Worm (Caenorhabditis elegans) whole organism, late embryonic: ENCODE data around the gene cank-26.

ENCODE experiments used
- C08G9.2 ChIP-seq: sonication (generic microtip); optimal IDR thresholded peaks from 2 replicates; lab custom pipeline; 2016; ENCODE audit warnings: mild to moderate bottlenecking, missing genetic modification characterization, moderate library complexity, missing compliant biosample characterization
- ceh-18 ChIP-seq: sonication (generic microtip); optimal IDR thresholded peaks from 2 replicates; lab custom pipeline; 2016; ENCODE audit warnings: missing genetic modification characterization, missing compliant biosample characterization
- ceh-31 ChIP-seq: sonication (generic microtip); optimal IDR thresholded peaks from 2 replicates; lab custom pipeline; 2016; ENCODE audit warnings: missing genetic modification characterization, missing compliant biosample characterization
- ceh-34 ChIP-seq: sonication (generic microtip); optimal IDR thresholded peaks from 2 replicates; lab custom pipeline; 2016; ENCODE audit warnings: mild to moderate bottlenecking, missing genetic modification characterization, missing compliant biosample characterization
- ceh-45 ChIP-seq: fragments of 200-800 bp; sonication (Bioruptor generic); IDR thresholded peaks from 2 replicates; pipeline ENCODE4 v1.3.6; 2022; ENCODE audit warnings: missing genetic modification reagents, missing genetic modification characterization, missing compliant biosample characterization
- ceh-48 ChIP-seq: sonication (generic microtip); optimal IDR thresholded peaks from 2 replicates; lab custom pipeline; 2016; ENCODE audit warnings: missing genetic modification characterization, inconsistent platforms, missing compliant biosample characterization
- dve-1 ChIP-seq: sonication (generic microtip); optimal IDR thresholded peaks from 2 replicates; lab custom pipeline; 2017; ENCODE audit warnings: antibody characterized with exemption, mild to moderate bottlenecking, missing genetic modification characterization, missing compliant biosample characterization
- fkh-10 ChIP-seq: fragments of 150-350 bp; optimal IDR thresholded peaks from 2 replicates; lab custom pipeline; 2014; ENCODE audit warnings: missing biosample characterization, missing genetic modification reagents, missing genetic modification characterization
- gmeb-2 ChIP-seq: sonication (generic microtip); optimal IDR thresholded peaks from 2 replicates; lab custom pipeline; 2016; ENCODE audit warnings: missing genetic modification characterization, inconsistent platforms, missing compliant biosample characterization
- hlh-15 ChIP-seq: sonication (generic microtip); optimal IDR thresholded peaks from 2 replicates; lab custom pipeline; 2016; ENCODE audit warnings: missing genetic modification characterization, missing compliant biosample characterization
- hlh-6 ChIP-seq: sonication (generic microtip); optimal IDR thresholded peaks from 2 replicates; lab custom pipeline; 2016; ENCODE audit warnings: missing genotype, missing genetic modification characterization, missing compliant biosample characterization
- lim-6 ChIP-seq: sonication (generic microtip); optimal IDR thresholded peaks from 2 replicates; lab custom pipeline; 2016; ENCODE audit warnings: missing genetic modification characterization, missing compliant biosample characterization
- lin-11 ChIP-seq: fragments of 200-800 bp; sonication (Bioruptor generic); optimal IDR thresholded peaks from 2 replicates; lab custom pipeline; 2018; ENCODE audit warnings: mild to moderate bottlenecking, missing genetic modification characterization, missing compliant biosample characterization
- nfya-1 ChIP-seq: sonication (generic microtip); optimal IDR thresholded peaks from 2 replicates; lab custom pipeline; 2017; ENCODE audit warnings: missing genetic modification characterization, mild to moderate bottlenecking, missing compliant biosample characterization, antibody characterized with exemption, moderate library complexity
- nhr-232 ChIP-seq: sonication (generic microtip); optimal IDR thresholded peaks from 2 replicates; lab custom pipeline; 2016; ENCODE audit warnings: missing genetic modification characterization, missing compliant biosample characterization
- pag-3 ChIP-seq: sonication (generic microtip); optimal IDR thresholded peaks from 2 replicates; lab custom pipeline; 2016; ENCODE audit warnings: missing compliant biosample characterization, missing genetic modification characterization, borderline replicate concordance
- pqm-1 ChIP-seq: sonication (generic microtip); optimal IDR thresholded peaks from 2 replicates; lab custom pipeline; 2016; ENCODE audit warnings: missing genetic modification characterization, missing compliant biosample characterization
- sdc-2 ChIP-seq: sonication (generic microtip); optimal IDR thresholded peaks from 2 replicates; lab custom pipeline; 2016; ENCODE audit warnings: missing genotype, missing genetic modification characterization, missing compliant biosample characterization
- tbx-7 ChIP-seq: sonication (generic microtip); optimal IDR thresholded peaks from 2 replicates; lab custom pipeline; 2016; ENCODE audit warnings: missing genotype, missing genetic modification characterization, missing compliant biosample characterization
- ttx-3 ChIP-seq: sonication (generic microtip); optimal IDR thresholded peaks from 2 replicates; lab custom pipeline; 2016; ENCODE audit warnings: missing genetic modification reagents, missing genetic modification characterization, missing compliant biosample characterization
- zip-5 ChIP-seq: sonication (generic microtip); optimal IDR thresholded peaks from 2 replicates; lab custom pipeline; 2016; ENCODE audit warnings: missing genetic modification characterization, missing compliant biosample characterization

The cank-26 gene

DNA sequence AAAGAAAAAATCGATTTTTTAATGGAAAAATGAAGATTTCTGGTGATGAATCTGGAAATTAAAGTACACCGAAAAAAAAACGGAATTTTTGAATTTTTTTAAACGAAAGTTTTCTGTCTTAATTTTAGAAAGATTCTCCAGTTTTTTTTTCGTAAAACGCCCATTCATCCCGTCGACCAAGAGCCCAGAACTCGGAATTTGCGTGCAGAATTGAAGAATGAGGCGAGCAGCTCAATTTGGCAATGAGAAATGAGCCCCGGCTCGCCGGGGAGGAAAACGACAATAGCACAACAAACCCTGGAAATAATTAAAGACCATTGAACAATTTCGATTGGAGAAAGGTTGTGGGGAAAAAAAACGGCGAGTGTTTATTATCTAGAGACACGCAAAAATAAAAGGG is 43.0 kb downstream of the cank-26 start:
- TF ChIP-seq C08G9.2 = no peak
- no peak for TF ChIP-seq dve-1 (tag; lab: Kevin White, UChicago)
- TF ChIP-seq pag-3 (tag; lab: Kevin White, UChicago) = no peak
- TF ChIP-seq fkh-10 = no peak
- no peak for TF ChIP-seq tbx-7 (tag; lab: Kevin White, UChicago)
- no peak for TF ChIP-seq hlh-6 (tag; lab: Kevin White, UChicago)
- no peak for TF ChIP-seq ceh-45 (GFP tag; lab: Robert Waterston, UW)
- TF ChIP-seq gmeb-2 (tag; lab: Kevin White, UChicago) = no peak
- TF ChIP-seq ceh-48 (tag; lab: Kevin White, UChicago) = no peak
- TF ChIP-seq ttx-3 = no peak
- no peak for TF ChIP-seq lin-11

DNA sequence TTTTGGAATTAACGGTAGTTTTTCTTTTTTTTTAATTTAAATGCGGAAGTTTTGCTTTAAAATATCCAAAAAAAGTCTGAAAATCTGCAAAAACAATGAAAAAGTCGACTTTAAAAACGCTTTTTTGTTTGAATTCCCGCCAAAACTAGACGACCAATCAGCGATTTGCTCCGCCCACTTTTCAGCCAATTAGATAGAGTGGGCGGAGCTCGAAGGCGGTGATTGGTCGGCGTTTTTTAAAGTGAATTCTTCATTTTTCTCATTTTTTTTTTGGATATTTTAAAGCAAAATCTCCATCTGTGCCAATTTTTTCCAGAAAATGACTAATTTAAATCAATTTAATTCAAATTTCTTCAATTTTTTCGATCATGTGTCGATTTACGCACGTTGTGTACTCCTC is 43.6 kb downstream of the cank-26 start:
- TF ChIP-seq lim-6 (tag; lab: Kevin White, UChicago) = no peak
- peak; percentile 97 for TF ChIP-seq nfya-1 (tag; lab: Kevin White, UChicago)
- no peak for TF ChIP-seq hlh-15 (tag; lab: Kevin White, UChicago)

DNA sequence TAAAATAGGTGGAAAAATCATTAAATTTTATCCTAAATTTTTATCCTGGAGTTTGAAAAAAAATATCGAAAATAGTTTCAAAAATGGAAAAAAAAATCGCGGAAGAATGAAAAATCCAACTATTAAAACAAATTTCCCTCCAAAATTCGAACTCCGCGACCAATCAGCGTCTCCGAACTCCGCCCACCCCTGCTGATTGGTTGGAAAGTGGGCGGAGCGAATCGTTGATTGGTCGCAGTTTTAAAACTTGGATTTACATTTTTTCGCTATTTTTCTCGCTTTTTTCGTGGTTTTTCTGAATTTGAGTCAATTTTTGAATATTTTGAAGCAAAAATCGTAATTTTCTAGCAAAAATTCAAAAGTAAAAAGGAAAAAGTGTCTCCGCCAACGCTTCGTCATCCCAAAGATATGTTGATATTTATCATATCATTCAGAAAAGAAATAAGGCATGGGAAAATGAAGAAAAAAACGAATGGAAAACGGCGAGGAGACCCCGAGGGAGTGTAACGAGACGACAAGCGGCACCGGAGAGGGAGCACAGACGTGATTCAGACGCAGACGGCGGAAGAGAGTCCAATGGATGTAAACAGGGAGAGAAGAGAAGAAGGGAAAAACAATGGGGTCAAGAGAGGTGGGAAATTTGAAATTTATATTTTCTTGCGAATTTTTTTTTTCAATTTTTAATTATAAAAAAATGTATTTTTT is 44.2 kb downstream of the cank-26 start:
- peak; percentile 7 for TF ChIP-seq ceh-18 (tag; lab: Kevin White, UChicago)
- TF ChIP-seq nfya-1 (tag; lab: Kevin White, UChicago) = peak; percentile 99
- no peak for TF ChIP-seq fkh-10
- peak; percentile 12 for TF ChIP-seq ceh-34 (tag; lab: Kevin White, UChicago)
- peak; percentile 32 for TF ChIP-seq ceh-31 (tag; lab: Kevin White, UChicago)

DNA sequence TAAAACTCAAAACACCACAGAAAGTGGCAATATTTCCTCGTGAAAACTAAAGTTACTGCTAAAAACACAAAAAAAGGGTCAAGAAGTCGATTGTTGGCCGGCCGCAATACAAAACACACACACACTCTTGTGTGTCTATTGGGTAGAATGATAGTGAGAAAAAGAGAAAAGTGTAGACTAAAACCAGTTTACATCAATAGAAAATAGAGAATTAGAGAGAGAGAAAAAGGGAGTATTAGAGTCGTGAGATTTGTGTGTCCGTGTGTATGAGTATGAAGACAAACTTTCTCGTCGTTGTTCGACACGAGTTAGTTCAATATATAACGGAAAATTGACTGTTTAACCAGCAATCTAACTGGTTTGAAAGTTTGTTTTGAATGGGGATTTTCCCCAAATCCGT is 45.4 kb downstream of the cank-26 start:
- TF ChIP-seq pqm-1 (tag; lab: Kevin White, UChicago) (no peak), zip-5 (tag; lab: Kevin White, UChicago) (no peak), nhr-232 (tag; lab: Kevin White, UChicago) (no peak), ceh-34 (tag; lab: Kevin White, UChicago) (no peak), nfya-1 (tag; lab: Kevin White, UChicago) (peak; percentile 9)

DNA sequence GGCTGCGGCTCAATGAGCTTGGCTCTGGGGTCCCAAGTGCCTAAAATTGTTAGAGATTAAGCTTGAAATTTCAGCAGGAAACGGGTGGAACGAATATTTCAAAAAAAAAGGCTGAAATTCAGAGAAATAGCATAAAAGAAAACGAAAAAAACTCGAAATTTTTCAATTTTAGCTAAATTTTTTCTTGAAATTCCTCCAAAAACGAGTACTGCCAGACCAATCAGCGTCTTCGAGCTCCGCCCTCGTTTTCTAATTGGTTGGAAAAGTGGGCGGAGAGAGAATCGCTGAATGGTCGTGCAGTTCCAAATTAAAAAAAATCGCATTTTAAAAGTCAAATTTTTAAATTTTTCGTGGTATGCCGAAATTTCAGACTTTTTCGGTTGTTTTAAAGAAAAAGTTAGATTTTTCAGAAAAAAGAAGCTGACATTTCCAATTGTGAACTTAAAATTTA is 46.9 kb downstream of the cank-26 start, which contains the start of gene plpp-1.1:
plpp-1.1 (minus strand) TSS at position 51 of the 451 bp plus-strand sequence.
- TF ChIP-seq nfya-1 (tag; lab: Kevin White, UChicago) (peak; percentile 93), sdc-2 (no peak)
